Comparison of ENCODE assay signal across 1 fruit fly cellular context in the genomic region with DNA sequence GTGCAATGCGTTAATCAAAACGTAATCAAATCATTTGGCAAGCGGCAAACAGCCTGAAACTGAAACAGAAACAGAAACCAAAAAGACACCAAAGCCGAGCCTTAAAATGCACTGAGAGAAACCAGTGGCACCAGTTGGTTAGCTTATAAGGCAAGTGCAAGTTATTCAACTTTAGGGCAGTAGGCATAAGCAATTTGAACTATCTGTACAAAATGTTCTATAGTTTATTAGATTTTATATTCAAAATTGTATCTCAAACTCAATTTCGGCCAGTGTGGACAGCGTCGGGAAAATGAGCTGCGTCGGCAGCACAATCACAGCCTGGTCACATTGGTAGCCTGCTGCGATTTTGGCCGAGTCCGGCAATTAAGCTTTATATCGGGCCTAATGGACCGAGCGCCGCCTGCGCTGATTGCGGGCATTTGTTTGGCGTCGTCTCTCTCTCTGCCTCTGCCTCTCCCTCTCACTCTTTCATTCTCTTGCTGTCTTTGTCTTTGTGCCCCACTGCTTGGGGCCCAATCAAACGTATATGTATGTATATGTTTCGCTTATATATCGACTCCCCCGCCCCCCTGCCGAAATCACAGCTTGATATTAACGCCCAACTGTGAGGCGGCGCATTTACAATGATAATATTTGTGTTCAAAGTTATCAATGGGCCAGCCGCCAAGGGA.
TF ChIP-seq lines count a peak whose summit lies in the region.

No protein-coding gene starts in this region.

TF ChIP-seq in whole organism, embryonic, 481 proteins besides CTCF, POLR2A, EP300 and RAD21 (continued from another document and continues in another):
- no peak for TF ChIP-seq CG15514 (GFP tag; optimal IDR thresholded peaks at IDR 0.05; lab: Kevin White, UChicago)
- TF ChIP-seq ro (GFP tag; IDR thresholded peaks at IDR 0.05; lab: Robert Waterston, UW), result peak; percentile 31; the same call in 1 of the 2 replicates
- no peak for TF ChIP-seq CG8478 (optimal IDR thresholded peaks at IDR 0.05; lab: Kevin White, UChicago)
- TF ChIP-seq nmo (GFP tag; optimal IDR thresholded peaks at IDR 0.05; lab: Kevin White, UChicago), result peak; percentile 72
- TF ChIP-seq CG5953 (GFP tag; IDR thresholded peaks at IDR 0.05; lab: Robert Waterston, UW), result peak; percentile 32; the same call in 1 of the 2 replicates
- TF ChIP-seq Bteb2 (GFP tag; optimal IDR thresholded peaks at IDR 0.05; lab: Kevin White, UChicago), result no peak
- peak; percentile 47; the same call in 1 of the 2 replicates for TF ChIP-seq CG4730 (GFP tag; IDR thresholded peaks at IDR 0.05; lab: Robert Waterston, UW)
- peak; percentile 38 for TF ChIP-seq CG12155 (GFP tag; optimal IDR thresholded peaks at IDR 0.05; lab: Kevin White, UChicago)
- peak; percentile 45 for TF ChIP-seq btn (GFP tag; optimal IDR thresholded peaks at IDR 0.05; lab: Kevin White, UChicago)
- TF ChIP-seq CG30431 (GFP tag; optimal IDR thresholded peaks at IDR 0.05; lab: Kevin White, UChicago), result peak; percentile 70
- peak; percentile 68 for TF ChIP-seq slbo (GFP tag; IDR thresholded peaks at IDR 0.05; lab: Robert Waterston, UW)
- peak; percentile 24 for TF ChIP-seq fd102C (GFP tag; optimal IDR thresholded peaks at IDR 0.05; lab: Kevin White, UChicago)
- peak; percentile 56; the same call in 1 of the 2 replicates for TF ChIP-seq ap (GFP tag; IDR thresholded peaks at IDR 0.05; lab: Robert Waterston, UW)
- no peak for TF ChIP-seq Fer1 (GFP tag; optimal IDR thresholded peaks at IDR 0.05; lab: Kevin White, UChicago)
- TF ChIP-seq so (GFP tag; IDR thresholded peaks at IDR 0.05; lab: Robert Waterston, UW), result peak; percentile 66; the same call in 2 of the 3 replicates
- TF ChIP-seq CG12236 (GFP tag; optimal IDR thresholded peaks at IDR 0.05; lab: Kevin White, UChicago), result no peak
- peak; percentile 62 for TF ChIP-seq tin (GFP tag; optimal IDR thresholded peaks at IDR 0.05; lab: Kevin White, UChicago)
- peak; percentile 66 for TF ChIP-seq CG10267 (tag; optimal IDR thresholded peaks at IDR 0.05; lab: Kevin White, UChicago)
- no peak for TF ChIP-seq CG6854 (GFP tag; optimal IDR thresholded peaks at IDR 0.05; lab: Kevin White, UChicago)
- TF ChIP-seq CG3726 (GFP tag; IDR thresholded peaks at IDR 0.05; lab: Robert Waterston, UW), result peak; percentile 71; the same call in 2 of the 3 replicates
- 0 out of 2 replicates have a peak, but pooled peaks have one; percentile 21 for TF ChIP-seq aop (GFP tag; IDR thresholded peaks at IDR 0.05; lab: Robert Waterston, UW)
- TF ChIP-seq Taf1 (GFP tag; IDR thresholded peaks at IDR 0.05; lab: Robert Waterston, UW), result no peak
- peak; percentile 60 for TF ChIP-seq CoRest (tag; optimal IDR thresholded peaks at IDR 0.05; lab: Kevin White, UChicago)
- TF ChIP-seq Fer3 (tag; optimal IDR thresholded peaks at IDR 0.05; lab: Kevin White, UChicago), result peak; percentile 5
- TF ChIP-seq CG6654 (GFP tag; optimal IDR thresholded peaks at IDR 0.05; lab: Kevin White, UChicago), result peak; percentile 48
- no peak for TF ChIP-seq Doc3 (GFP tag; IDR thresholded peaks at IDR 0.05; lab: Robert Waterston, UW; ENCODE audit: partially characterized antibody)
- peak; percentile 54; the same call in 1 of the 2 replicates for TF ChIP-seq gt (GFP tag; IDR thresholded peaks at IDR 0.05; lab: Robert Waterston, UW)
- TF ChIP-seq odd (GFP tag; optimal IDR thresholded peaks at IDR 0.05; lab: Kevin White, UChicago), result peak; percentile 10
- peak; percentile 58 for TF ChIP-seq CG1024 (GFP tag; IDR thresholded peaks at IDR 0.05; lab: Robert Waterston, UW)
- peak; percentile 56 for TF ChIP-seq CG30403 (GFP tag; optimal IDR thresholded peaks at IDR 0.05; lab: Kevin White, UChicago)
- 0 out of 2 replicates have a peak, but pooled peaks have one; percentile 29 for TF ChIP-seq CG32767 (GFP tag; IDR thresholded peaks at IDR 0.05; lab: Robert Waterston, UW)
- TF ChIP-seq pita (GFP tag; optimal IDR thresholded peaks at IDR 0.05; lab: Kevin White, UChicago), result no peak
- TF ChIP-seq Lhr (GFP tag; optimal IDR thresholded peaks at IDR 0.05; lab: Kevin White, UChicago), result peak; percentile 45
- peak; percentile 65 for TF ChIP-seq CG14014 (GFP tag; IDR thresholded peaks at IDR 0.05; lab: Robert Waterston, UW)
- TF ChIP-seq CG1647 (GFP tag; optimal IDR thresholded peaks at IDR 0.05; lab: Kevin White, UChicago), result peak; percentile 26
- TF ChIP-seq h (optimal IDR thresholded peaks at IDR 0.05; lab: Kevin White, UChicago), result no peak
- TF ChIP-seq CG9876 (GFP tag; optimal IDR thresholded peaks at IDR 0.05; lab: Kevin White, UChicago), result no peak
- no peak for TF ChIP-seq CG31365 (tag; optimal IDR thresholded peaks at IDR 0.05; lab: Kevin White, UChicago)
- TF ChIP-seq CG17359 (tag; optimal IDR thresholded peaks at IDR 0.05; lab: Kevin White, UChicago), result peak; percentile 74
- peak; percentile 21 for TF ChIP-seq Asciz (GFP tag; optimal IDR thresholded peaks at IDR 0.05; lab: Kevin White, UChicago)
- TF ChIP-seq wor (GFP tag; IDR thresholded peaks at IDR 0.05; lab: Robert Waterston, UW), result peak; percentile 60
- TF ChIP-seq CG1792 (GFP tag; optimal IDR thresholded peaks at IDR 0.05; lab: Kevin White, UChicago), result peak; percentile 9
- peak; percentile 56 for TF ChIP-seq nerfin-1 (tag; optimal IDR thresholded peaks at IDR 0.05; lab: Kevin White, UChicago)
- peak; percentile 67 for TF ChIP-seq CG1233 (GFP tag; optimal IDR thresholded peaks at IDR 0.05; lab: Kevin White, UChicago)
- TF ChIP-seq CG3995 (GFP tag; optimal IDR thresholded peaks at IDR 0.05; lab: Kevin White, UChicago), result no peak
- TF ChIP-seq nom (GFP tag; optimal IDR thresholded peaks at IDR 0.05; lab: Kevin White, UChicago), result no peak
- TF ChIP-seq tgo (GFP tag; IDR thresholded peaks at IDR 0.05; lab: Robert Waterston, UW), result peak; percentile 60
- TF ChIP-seq tio (GFP tag; optimal IDR thresholded peaks at IDR 0.05; lab: Kevin White, UChicago), result peak; percentile 50
- no peak for TF ChIP-seq CkIIα-i1 (GFP tag; IDR thresholded peaks at IDR 0.05; lab: Robert Waterston, UW)
- peak; percentile 76 for TF ChIP-seq sisA (GFP tag; IDR thresholded peaks at IDR 0.05; lab: Robert Waterston, UW)
- peak; percentile 53; the same call in 2 of the 3 replicates for TF ChIP-seq CG2889 (GFP tag; IDR thresholded peaks at IDR 0.05; lab: Robert Waterston, UW)
- TF ChIP-seq CG17361 (GFP tag; IDR thresholded peaks at IDR 0.05; lab: Robert Waterston, UW), result peak; percentile 61
- TF ChIP-seq Nf-YA (GFP tag; IDR thresholded peaks at IDR 0.05; lab: Robert Waterston, UW), result no peak
- peak; percentile 21 for TF ChIP-seq HHEX (GFP tag; optimal IDR thresholded peaks at IDR 0.05; lab: Kevin White, UChicago)
- TF ChIP-seq bab2 (GFP tag; optimal IDR thresholded peaks at IDR 0.05; lab: Kevin White, UChicago), result peak; percentile 58
- TF ChIP-seq unpg (GFP tag; optimal IDR thresholded peaks at IDR 0.05; lab: Kevin White, UChicago), result peak; percentile 68
- no peak for TF ChIP-seq sr (GFP tag; IDR thresholded peaks at IDR 0.05; lab: Robert Waterston, UW)
- peak; percentile 5 for TF ChIP-seq Side (GFP tag; optimal IDR thresholded peaks at IDR 0.05; lab: Kevin White, UChicago)
- TF ChIP-seq B-H1 (GFP tag; IDR thresholded peaks at IDR 0.05; lab: Robert Waterston, UW), result peak; percentile 59
- no peak for TF ChIP-seq CG30020 (tag; optimal IDR thresholded peaks at IDR 0.05; lab: Kevin White, UChicago)
- TF ChIP-seq mam (GFP tag; optimal IDR thresholded peaks at IDR 0.05; lab: Kevin White, UChicago), result peak; percentile 11
- peak; percentile 3 for TF ChIP-seq CG12942 (GFP tag; optimal IDR thresholded peaks at IDR 0.05; lab: Kevin White, UChicago)
- peak; percentile 51 for TF ChIP-seq Gsc (GFP tag; IDR thresholded peaks at IDR 0.05; lab: Robert Waterston, UW)
- peak; percentile 87 for TF ChIP-seq CG10959 (GFP tag; IDR thresholded peaks at IDR 0.05; lab: Robert Waterston, UW)
- peak; percentile 76 for TF ChIP-seq chm (GFP tag; IDR thresholded peaks at IDR 0.05; lab: Robert Waterston, UW)
- TF ChIP-seq H2.0 (GFP tag; IDR thresholded peaks at IDR 0.05; lab: Robert Waterston, UW), result peak; percentile 74
- TF ChIP-seq Pdp1 (GFP tag; optimal IDR thresholded peaks at IDR 0.05; lab: Kevin White, UChicago), result peak; percentile 57 to 61
- TF ChIP-seq CG2875 (GFP tag; optimal IDR thresholded peaks at IDR 0.05; lab: Kevin White, UChicago), result peak; percentile 25
- peak; percentile 36; the same call in 1 of the 2 replicates for TF ChIP-seq Atf6 (GFP tag; IDR thresholded peaks at IDR 0.05; lab: Robert Waterston, UW)
- TF ChIP-seq croc (GFP tag; conservative IDR thresholded peaks at IDR 0.05; lab: Robert Waterston, UW), result peak; percentile 69
- no peak for TF ChIP-seq salm (tag; optimal IDR thresholded peaks at IDR 0.05; lab: Kevin White, UChicago)
- TF ChIP-seq ftz-f1 (GFP tag; optimal IDR thresholded peaks at IDR 0.05; lab: Kevin White, UChicago), result no peak
- no peak for TF ChIP-seq hbn (GFP tag; IDR thresholded peaks at IDR 0.05; lab: Robert Waterston, UW; ENCODE audit: partially characterized antibody)
- no peak for TF ChIP-seq CG15479 (GFP tag; optimal IDR thresholded peaks at IDR 0.05; lab: Kevin White, UChicago)
- peak; percentile 40 for TF ChIP-seq CG9817 (tag; optimal IDR thresholded peaks at IDR 0.05; lab: Kevin White, UChicago)
- TF ChIP-seq CG4424 (GFP tag; optimal IDR thresholded peaks at IDR 0.05; lab: Kevin White, UChicago), result peak; percentile 69
- peak; percentile 98 for TF ChIP-seq Awh (GFP tag; IDR thresholded peaks at IDR 0.05; lab: Robert Waterston, UW)
- TF ChIP-seq scrt (GFP tag; optimal IDR thresholded peaks at IDR 0.05; lab: Kevin White, UChicago), result peak; percentile 22
- peak; percentile 44 for TF ChIP-seq lilli (GFP tag; optimal IDR thresholded peaks at IDR 0.05; lab: Kevin White, UChicago)
- TF ChIP-seq CG10366 (GFP tag; IDR thresholded peaks at IDR 0.05; lab: Robert Waterston, UW), result peak; percentile 78
- no peak for TF ChIP-seq CG10274 (GFP tag; optimal IDR thresholded peaks at IDR 0.05; lab: Kevin White, UChicago)
- 0 out of 3 replicates have a peak, but pooled peaks have one; percentile 42 for TF ChIP-seq CG11456 (GFP tag; IDR thresholded peaks at IDR 0.05; lab: Robert Waterston, UW)
- peak; percentile 37 for TF ChIP-seq twi (tag; optimal IDR thresholded peaks at IDR 0.05; lab: Kevin White, UChicago)
- TF ChIP-seq peb (GFP tag; IDR thresholded peaks at IDR 0.05; lab: Robert Waterston, UW), result peak; percentile 40; the same call in 1 of the 2 replicates
- TF ChIP-seq jumu (GFP tag; optimal IDR thresholded peaks at IDR 0.05; lab: Kevin White, UChicago), result peak; percentile 67
- TF ChIP-seq otp (GFP tag; IDR thresholded peaks at IDR 0.05; lab: Robert Waterston, UW), result peak; percentile 73; the same call in 2 of the 3 replicates
- no peak for TF ChIP-seq CG11560 (tag; IDR thresholded peaks at IDR 0.05; lab: Robert Waterston, UW)
- no peak for TF ChIP-seq gcm2 (GFP tag; optimal IDR thresholded peaks at IDR 0.05; lab: Kevin White, UChicago)
- peak; percentile 47 for TF ChIP-seq CG17385 (GFP tag; optimal IDR thresholded peaks at IDR 0.05; lab: Kevin White, UChicago)
- peak; percentile 6 for TF ChIP-seq CG31388 (GFP tag; optimal IDR thresholded peaks at IDR 0.05; lab: Kevin White, UChicago)
- TF ChIP-seq luna (GFP tag; optimal IDR thresholded peaks at IDR 0.05; lab: Kevin White, UChicago), result no peak
- TF ChIP-seq CG10979 (tag; optimal IDR thresholded peaks at IDR 0.05; lab: Kevin White, UChicago), result peak; percentile 82
- peak; percentile 67 for TF ChIP-seq CG6689 (GFP tag; IDR thresholded peaks at IDR 0.05; lab: Robert Waterston, UW)
- 0 out of 3 replicates have a peak, but pooled peaks have one; percentile 36 for TF ChIP-seq CG2199 (GFP tag; IDR thresholded peaks at IDR 0.05; lab: Robert Waterston, UW)
- TF ChIP-seq CG2712 (tag; optimal IDR thresholded peaks at IDR 0.05; lab: Kevin White, UChicago), result peak; percentile 81
- TF ChIP-seq lola (GFP tag; optimal IDR thresholded peaks at IDR 0.05; lab: Kevin White, UChicago), result peak in 1 of 3 experiments; percentile 80
- peak; percentile 44; the same call in 1 of the 3 replicates for TF ChIP-seq ase (GFP tag; IDR thresholded peaks at IDR 0.05; lab: Robert Waterston, UW)
- peak; percentile 5 for TF ChIP-seq CG17568 (GFP tag; optimal IDR thresholded peaks at IDR 0.05; lab: Kevin White, UChicago)
- TF ChIP-seq CG12391 (tag; optimal IDR thresholded peaks at IDR 0.05; lab: Kevin White, UChicago), result peak; percentile 57
- peak; percentile 44 for TF ChIP-seq CG8359 (GFP tag; optimal IDR thresholded peaks at IDR 0.05; lab: Kevin White, UChicago; ENCODE audit: borderline replicate concordance)
- TF ChIP-seq CG14050 (GFP tag; IDR thresholded peaks at IDR 0.05; lab: Robert Waterston, UW), result peak; percentile 66
- TF ChIP-seq Dad (GFP tag; optimal IDR thresholded peaks at IDR 0.05; lab: Kevin White, UChicago), result peak; percentile 45
- TF ChIP-seq z (GFP tag; IDR thresholded peaks at IDR 0.05; lab: Robert Waterston, UW), result no peak
- TF ChIP-seq Dek (tag; optimal IDR thresholded peaks at IDR 0.05; lab: Kevin White, UChicago), result peak; percentile 17
- peak; percentile 73 for TF ChIP-seq esg (GFP tag; conservative IDR thresholded peaks at IDR 0.05; lab: Robert Waterston, UW)
- TF ChIP-seq abd-A (tag; optimal IDR thresholded peaks at IDR 0.05; lab: Kevin White, UChicago), result peak; percentile 77
- TF ChIP-seq C15 (GFP tag; IDR thresholded peaks at IDR 0.05; lab: Robert Waterston, UW), result no peak
- peak; percentile 52 for TF ChIP-seq Spps (tag; optimal IDR thresholded peaks at IDR 0.05; lab: Kevin White, UChicago)
- no peak for TF ChIP-seq sima (GFP tag; optimal IDR thresholded peaks at IDR 0.05; lab: Kevin White, UChicago)
- peak; percentile 40 for TF ChIP-seq ewg (GFP tag; optimal IDR thresholded peaks at IDR 0.05; lab: Kevin White, UChicago)
- no peak for TF ChIP-seq Ravus (GFP tag; IDR thresholded peaks at IDR 0.05; lab: Robert Waterston, UW)
- no peak for TF ChIP-seq CG2129 (GFP tag; IDR thresholded peaks at IDR 0.05; lab: Robert Waterston, UW; ENCODE audit: partially characterized antibody)
- peak; percentile 44 for TF ChIP-seq CG8944 (GFP tag; optimal IDR thresholded peaks at IDR 0.05; lab: Kevin White, UChicago)
- TF ChIP-seq en (GFP tag; optimal IDR thresholded peaks at IDR 0.05; lab: Kevin White, UChicago), result peak; percentile 20
- peak; percentile 81 for TF ChIP-seq dmrt11E (tag; optimal IDR thresholded peaks at IDR 0.05; lab: Kevin White, UChicago)
- peak; percentile 42; the same call in 1 of the 2 replicates for TF ChIP-seq Rx (GFP tag; IDR thresholded peaks at IDR 0.05; lab: Robert Waterston, UW)
- 0 out of 2 replicates have a peak, but pooled peaks have one; percentile 40 for TF ChIP-seq CG10321 (GFP tag; IDR thresholded peaks at IDR 0.05; lab: Robert Waterston, UW)
- TF ChIP-seq Hr51 (GFP tag; optimal IDR thresholded peaks at IDR 0.05; lab: Kevin White, UChicago), result peak; percentile 30 to 52
- peak; percentile 24 for TF ChIP-seq CG18619 (GFP tag; optimal IDR thresholded peaks at IDR 0.05; lab: Kevin White, UChicago)
- TF ChIP-seq gsb-n (tag; optimal IDR thresholded peaks at IDR 0.05; lab: Kevin White, UChicago), result peak; percentile 14
- TF ChIP-seq HLH3B (GFP tag; IDR thresholded peaks at IDR 0.05; lab: Robert Waterston, UW), result peak; percentile 65
